Worm (Caenorhabditis elegans): ENCODE results near the gene C07A9.13.

DNA sequence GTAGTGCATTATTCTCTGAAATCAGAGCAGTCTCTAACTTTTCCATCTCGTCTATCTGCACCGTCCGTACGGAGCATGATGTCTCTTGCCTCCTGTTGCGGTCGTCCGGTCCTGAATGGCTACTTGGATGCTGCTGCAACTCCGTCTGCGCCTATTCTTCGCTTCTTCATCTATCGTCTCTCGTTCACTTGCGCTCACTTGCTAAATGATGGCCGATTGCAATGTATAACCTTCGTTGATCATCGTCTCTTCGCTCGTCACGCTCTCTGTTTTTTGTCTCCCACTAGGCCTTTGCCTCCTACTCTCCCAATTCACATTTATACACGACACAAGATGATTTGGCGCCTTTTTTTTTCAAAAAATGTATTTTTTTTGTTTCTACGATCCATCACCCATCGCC, 16.2 kb upstream of the C07A9.13 start:
- TF ChIP-seq ceh-13 (GFP tag; optimal IDR thresholded peaks at IDR 0.05) = no peak
- TF ChIP-seq F13C5.2 (tag; optimal IDR thresholded peaks at IDR 0.05) = no peak
- no peak for TF ChIP-seq sea-1 (GFP tag; conservative IDR thresholded peaks at IDR 0.05)
- no peak for TF ChIP-seq ama-1 (optimal IDR thresholded peaks at IDR 0.05)
- no peak for TF ChIP-seq tbx-11 (GFP tag; IDR thresholded peaks at IDR 0.05)
- TF ChIP-seq ets-7 (tag; optimal IDR thresholded peaks at IDR 0.05) = no peak
- TF ChIP-seq hmg-4 (GFP tag; optimal IDR thresholded peaks at IDR 0.05) = peak; percentile 60
- no peak for TF ChIP-seq ceh-36 (tag; optimal IDR thresholded peaks at IDR 0.05)
- TF ChIP-seq tbx-37 (GFP tag; conservative IDR thresholded peaks at IDR 0.05) = no peak
- no peak for TF ChIP-seq aly-1 (tag; optimal IDR thresholded peaks at IDR 0.05)
- no peak for TF ChIP-seq hnd-1 (tag; optimal IDR thresholded peaks at IDR 0.05)
- TF ChIP-seq B0310.2 (tag; optimal IDR thresholded peaks at IDR 0.05) = no peak
- no peak for TF ChIP-seq flt-1 (GFP tag; IDR thresholded peaks at IDR 0.05)
